Worm (Caenorhabditis elegans) whole organism, L3 larva: ENCODE data around the gene his-4.

ENCODE experiments used
- R02D3.7 ChIP-seq: fragments of 150-350 bp; optimal IDR thresholded peaks from 2 replicates; lab custom pipeline; 2014; ENCODE audit warnings: missing biosample characterization, missing genetic modification characterization
- ama-1 ChIP-seq: fragments of 150-350 bp; optimal IDR thresholded peaks from 2 replicates; lab custom pipeline; 2018
- ceh-28 ChIP-seq: fragments of 150-350 bp; optimal IDR thresholded peaks from 2 replicates; lab custom pipeline; 2014; ENCODE audit warnings: missing biosample characterization, missing genetic modification reagents, missing genetic modification characterization
- fkh-10 ChIP-seq: sonication (generic microtip); optimal IDR thresholded peaks from 2 replicates; lab custom pipeline; 2017; ENCODE audit warnings: missing biosample characterization, missing genetic modification reagents, missing genetic modification characterization
- fkh-2 ChIP-seq: fragments of 150-350 bp; optimal IDR thresholded peaks from 2 replicates; lab custom pipeline; 2014; ENCODE audit warnings: missing biosample characterization, missing genetic modification reagents, missing genetic modification characterization
- lin-15B ChIP-seq: fragments of 150-350 bp; optimal IDR thresholded peaks from 2 replicates; lab custom pipeline; 2014; ENCODE audit warnings: missing biosample characterization, missing genetic modification characterization
- lsy-12 ChIP-seq: sonication (generic microtip); optimal IDR thresholded peaks from 2 replicates; lab custom pipeline; 2016; ENCODE audit warnings: mild to moderate bottlenecking, missing genetic modification characterization, missing compliant biosample characterization
- snpc-4 ChIP-seq: fragments of 150-350 bp; optimal IDR thresholded peaks from 2 replicates; lab custom pipeline; 2014; ENCODE audit warnings: missing biosample characterization, missing genetic modification characterization
- unc-62 ChIP-seq: fragments of 150-350 bp; sonication (generic microtip); optimal IDR thresholded peaks from 4 replicates; lab custom pipeline; 2014; ENCODE audit warnings: missing biosample characterization, missing genetic modification reagents, missing genetic modification characterization
- zag-1 ChIP-seq: fragments of 150-350 bp; optimal IDR thresholded peaks from 2 replicates; lab custom pipeline; 2014; ENCODE audit warnings: missing biosample characterization, missing genetic modification characterization

ce11 chrV:16029237-16029636 is 11.1 kb downstream of the his-4 start:
- TF ChIP-seq fkh-10 (GFP tag; lab: Kevin White, UChicago) (no peak), unc-62 (GFP tag; lab: Kevin White, UChicago) (no peak), fkh-2 (tag; lab: Kevin White, UChicago) (no peak), lsy-12 (tag; lab: Kevin White, UChicago) (no peak), zag-1 (tag; lab: Kevin White, UChicago) (no peak), R02D3.7 (no peak), snpc-4 (no peak), ceh-28 (tag; lab: Kevin White, UChicago) (no peak), lin-15B (tag; lab: Kevin White, UChicago) (no peak), ama-1 (lab: Kevin White, UChicago) (no peak)
